Worm (Caenorhabditis elegans) whole organism, L1 larva: ENCODE measurements around the gene C16C8.16.

ENCODE experiments used
- C16A3.4 ChIP-seq: fragments of 150-350 bp; optimal IDR thresholded peaks from 2 replicates; lab custom pipeline; 2014; ENCODE audit warnings: missing biosample characterization, missing genetic modification characterization
- aly-2 ChIP-seq: fragments of 150-350 bp; optimal IDR thresholded peaks from 2 replicates; lab custom pipeline; 2014; ENCODE audit warnings: missing biosample characterization, missing genetic modification characterization
- ama-1 ChIP-seq: fragments of 150-350 bp; optimal IDR thresholded peaks from 2 replicates; lab custom pipeline; 2014
- blmp-1 ChIP-seq: fragments of 150-350 bp; optimal IDR thresholded peaks from 2 replicates; lab custom pipeline; 2014; ENCODE audit warnings: missing biosample characterization, missing genetic modification characterization
- ceh-63 ChIP-seq: fragments of 200-800 bp; sonication (Bioruptor generic); optimal IDR thresholded peaks from 2 replicates; lab custom pipeline; 2018; ENCODE audit warnings: mild to moderate bottlenecking, missing genetic modification characterization, missing compliant biosample characterization
- ceh-8 ChIP-seq: fragments of 200-800 bp; sonication (Bioruptor generic); optimal IDR thresholded peaks from 2 replicates; lab custom pipeline; 2018; ENCODE audit warnings: mild to moderate bottlenecking, missing genetic modification characterization, moderate library complexity, missing compliant biosample characterization
- dpl-1 ChIP-seq, 3 experiments: fragments of 150-350 bp in 2 of 3; sonication (generic microtip) in 1 of 3; optimal IDR thresholded peaks; 2 replicates each; lab custom pipeline; 2014 to 2017; ENCODE audit warnings: missing biosample characterization in 3 of 3, missing genetic modification characterization in 3 of 3, missing genetic modification reagents in 3 of 3
- dsc-1 ChIP-seq: sonication (generic microtip); optimal IDR thresholded peaks from 2 replicates; lab custom pipeline; 2016; ENCODE audit warnings: mild to moderate bottlenecking, missing genetic modification characterization, missing compliant biosample characterization
- efl-3 ChIP-seq: fragments of 200-800 bp; sonication (Bioruptor generic); optimal IDR thresholded peaks from 2 replicates; lab custom pipeline; 2018; ENCODE audit warnings: mild to moderate bottlenecking, missing genetic modification characterization, missing compliant biosample characterization
- elt-2 ChIP-seq: sonication (generic microtip); optimal IDR thresholded peaks from 2 replicates; lab custom pipeline; 2016; ENCODE audit warnings: missing genetic modification characterization, mild to moderate bottlenecking, inconsistent platforms, missing compliant biosample characterization, missing genetic modification reagents
- ets-5 ChIP-seq: fragments of 200-800 bp; sonication (Bioruptor generic); IDR thresholded peaks from 2 replicates; pipeline ENCODE4 v1.3.6; 2022; ENCODE audit warnings: missing genetic modification characterization, missing compliant biosample characterization
- fkh-8 ChIP-seq: sonication (generic microtip); optimal IDR thresholded peaks from 2 replicates; lab custom pipeline; 2016; ENCODE audit warnings: mild to moderate bottlenecking, missing genetic modification characterization, missing compliant biosample characterization
- grh-1 ChIP-seq: fragments of 200-800 bp; sonication (Bioruptor generic); IDR thresholded peaks from 2 replicates; pipeline ENCODE4 v1.3.6; 2022; ENCODE audit warnings: missing genetic modification reagents, missing genetic modification characterization, missing compliant biosample characterization
- hlh-4 ChIP-seq: sonication (generic microtip); optimal IDR thresholded peaks from 2 replicates; lab custom pipeline; 2016; ENCODE audit warnings: mild to moderate bottlenecking, missing genetic modification characterization, missing compliant biosample characterization
- hpl-2 ChIP-seq: fragments of 150-350 bp; optimal IDR thresholded peaks from 2 replicates; lab custom pipeline; 2014; ENCODE audit warnings: missing biosample characterization, missing genetic modification reagents, missing genetic modification characterization
- jun-1 ChIP-seq: fragments of 150-350 bp; optimal IDR thresholded peaks from 2 replicates; lab custom pipeline; 2014; ENCODE audit warnings: missing biosample characterization, missing genetic modification reagents, missing genetic modification characterization
- lin-14 ChIP-seq: fragments of 200-800 bp; sonication (Bioruptor generic); optimal IDR thresholded peaks from 2 replicates; lab custom pipeline; 2018; ENCODE audit warnings: mild to moderate bottlenecking, missing genetic modification characterization, moderate library complexity, missing compliant biosample characterization
- mdl-1 ChIP-seq, 2 experiments: fragments of 150-350 bp; optimal IDR thresholded peaks; 2 replicates each; lab custom pipeline; 2014 to 2017; ENCODE audit warnings: missing biosample characterization in 2 of 2, missing genetic modification characterization in 2 of 2, inconsistent platforms in 1 of 2
- nhr-20 ChIP-seq: sonication (generic microtip); optimal IDR thresholded peaks from 2 replicates; lab custom pipeline; 2016; ENCODE audit warnings: mild to moderate bottlenecking, missing genetic modification characterization, missing compliant biosample characterization
- nhr-237 ChIP-seq: fragments of 150-350 bp; optimal IDR thresholded peaks from 2 replicates; lab custom pipeline; 2014; ENCODE audit warnings: missing biosample characterization, missing genetic modification characterization
- nhr-47 ChIP-seq: sonication (generic microtip); optimal IDR thresholded peaks from 2 replicates; lab custom pipeline; 2016; ENCODE audit warnings: mild to moderate bottlenecking, missing genetic modification characterization, moderate library complexity, missing compliant biosample characterization
- nhr-71 ChIP-seq: sonication (generic microtip); optimal IDR thresholded peaks from 2 replicates; lab custom pipeline; 2016; ENCODE audit warnings: mild to moderate bottlenecking, missing genetic modification characterization, moderate library complexity, missing compliant biosample characterization
- nhr-84 ChIP-seq: sonication (generic microtip); optimal IDR thresholded peaks from 2 replicates; lab custom pipeline; 2017; ENCODE audit warnings: missing biosample characterization, missing genetic modification characterization
- pag-3 ChIP-seq: sonication (generic microtip); optimal IDR thresholded peaks from 2 replicates; lab custom pipeline; 2017; ENCODE audit warnings: missing genetic modification characterization, mild to moderate bottlenecking, missing compliant biosample characterization, antibody characterized with exemption, borderline replicate concordance; ENCODE audit not compliant: insufficient read depth
- pqm-1 ChIP-seq: sonication (generic microtip); optimal IDR thresholded peaks from 3 replicates; lab custom pipeline; 2017; ENCODE audit warnings: missing biosample characterization, missing genetic modification characterization
- skn-1 ChIP-seq: fragments of 150-350 bp; optimal IDR thresholded peaks from 2 replicates; lab custom pipeline; 2014; ENCODE audit warnings: missing biosample characterization, missing genetic modification characterization
- snpc-4 ChIP-seq: fragments of 150-350 bp; optimal IDR thresholded peaks from 2 replicates; lab custom pipeline; 2014; ENCODE audit warnings: missing biosample characterization, missing genetic modification characterization
- sox-4 ChIP-seq: sonication (generic microtip); optimal IDR thresholded peaks from 2 replicates; lab custom pipeline; 2016; ENCODE audit warnings: missing genetic modification characterization, missing compliant biosample characterization
- sptf-1 ChIP-seq: fragments of 150-350 bp; optimal IDR thresholded peaks from 2 replicates; lab custom pipeline; 2014; ENCODE audit warnings: missing biosample characterization, missing genetic modification characterization
- swsn-7 ChIP-seq: sonication (generic microtip); optimal IDR thresholded peaks from 2 replicates; lab custom pipeline; 2016; ENCODE audit warnings: missing genetic modification characterization, missing compliant biosample characterization
- tlp-1 ChIP-seq: fragments of 150-350 bp; optimal IDR thresholded peaks from 2 replicates; lab custom pipeline; 2014; ENCODE audit warnings: missing biosample characterization, missing genetic modification characterization
- unc-62 ChIP-seq: fragments of 150-350 bp; optimal IDR thresholded peaks from 2 replicates; lab custom pipeline; 2014; ENCODE audit warnings: missing biosample characterization, missing genetic modification reagents, missing genetic modification characterization
- unc-86 ChIP-seq: sonication (generic microtip); optimal IDR thresholded peaks from 2 replicates; lab custom pipeline; 2016; ENCODE audit warnings: missing genetic modification characterization, missing compliant biosample characterization
- vab-15 ChIP-seq: sonication (generic microtip); optimal IDR thresholded peaks from 2 replicates; lab custom pipeline; 2017; ENCODE audit warnings: missing genotype, mild to moderate bottlenecking, missing genetic modification characterization, missing compliant biosample characterization
- zip-4 ChIP-seq: fragments of 200-800 bp; sonication (Bioruptor generic); optimal IDR thresholded peaks from 2 replicates; lab custom pipeline; 2018; ENCODE audit warnings: mild to moderate bottlenecking, missing genetic modification characterization, moderate library complexity, missing compliant biosample characterization
- ztf-11 ChIP-seq, 2 experiments: sonication (generic microtip); optimal IDR thresholded peaks; 2 replicates each; lab custom pipeline; 2016 to 2017; ENCODE audit warnings: missing genetic modification characterization in 2 of 2, missing biosample characterization in 1 of 2, missing compliant biosample characterization in 1 of 2

The C16C8.16 gene

DNA sequence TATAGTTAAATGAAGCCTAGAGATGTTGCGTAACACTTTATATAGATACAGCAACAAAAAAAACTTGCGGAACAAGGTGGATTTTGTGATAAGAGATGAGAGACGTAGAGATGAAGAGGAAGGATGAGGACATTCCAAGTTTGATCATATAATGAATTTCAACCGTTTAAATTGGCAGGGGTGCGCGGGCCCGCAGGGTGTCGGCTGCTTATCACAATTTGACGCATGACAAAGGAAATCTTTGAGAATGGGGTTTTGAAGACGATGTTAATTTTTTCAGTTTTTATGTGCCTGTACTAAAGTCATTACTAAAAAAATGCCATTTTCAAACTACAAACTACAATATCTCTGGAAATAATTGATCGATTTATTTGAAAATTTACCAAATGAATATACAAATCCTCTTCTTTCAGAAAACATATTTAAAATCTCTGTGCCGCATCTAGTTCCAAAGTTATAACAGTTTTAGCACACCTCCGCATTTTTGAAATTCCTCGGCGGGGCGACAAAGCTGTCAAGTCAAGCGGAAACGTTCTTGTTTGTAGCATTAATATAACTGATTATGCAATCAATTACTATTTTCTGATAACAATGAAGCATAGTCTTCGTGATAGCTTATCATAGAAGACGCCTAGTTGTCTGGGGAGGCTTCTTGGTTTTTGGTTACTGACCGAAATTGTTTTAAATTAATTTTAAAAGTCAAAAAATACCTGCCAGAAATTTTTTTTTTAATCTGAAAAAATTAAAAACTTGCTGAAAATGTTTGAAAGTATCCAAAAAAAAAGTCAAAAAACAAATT lies 5.5 kb upstream of the C16C8.16 start:
- TF ChIP-seq unc-86 (no peak), tlp-1 (tag; lab: Kevin White, UChicago) (peak; percentile 57), snpc-4 (peak; percentile 59), elt-2 (tag; lab: Kevin White, UChicago) (peak; percentile 86), dpl-1 (GFP tag; optimal IDR thresholded peaks at IDR 0.05; lab: Kevin White, UChicago) (no peak), hpl-2 (GFP tag; lab: Kevin White, UChicago) (no peak)

- TF ChIP-seq pag-3 (tag; lab: Kevin White, UChicago): no peak
- no peak for TF ChIP-seq fkh-8
- no peak for TF ChIP-seq lin-14
- TF ChIP-seq nhr-71 (tag; lab: Kevin White, UChicago): no peak
- TF ChIP-seq ets-5 (GFP tag; lab: Robert Waterston, UW): no peak
Measured at ce11 chrII:3440641-3440926, 5.0 kb upstream of the C16C8.16 start, which contains the start of gene C16C8.17. Gene C16C8.17, plus strand, starts transcription at chrII:3440827.

- no peak for TF ChIP-seq hlh-4 (tag; lab: Kevin White, UChicago)
- no peak for TF ChIP-seq pqm-1
- TF ChIP-seq sox-4: no peak
- TF ChIP-seq efl-3 (GFP tag; lab: Kevin White, UChicago): no peak
- no peak for TF ChIP-seq zip-4 (GFP tag; lab: Kevin White, UChicago)
- no peak for TF ChIP-seq grh-1
- TF ChIP-seq ceh-8: no peak
- TF ChIP-seq nhr-84: no peak
- no peak for TF ChIP-seq ama-1 (lab: Kevin White, UChicago)
- TF ChIP-seq vab-15 (tag; lab: Kevin White, UChicago): no peak
- no peak for TF ChIP-seq ets-5 (GFP tag; lab: Robert Waterston, UW)
- TF ChIP-seq skn-1 (tag; lab: Kevin White, UChicago): no peak
- TF ChIP-seq ceh-63 (GFP tag; lab: Kevin White, UChicago): no peak
- TF ChIP-seq aly-2: no peak
- TF ChIP-seq lin-14: no peak
Measured at ce11 chrII:3441377-3441776, 4.2 kb upstream of the C16C8.16 start, which contains the start of gene C16C8.27. Gene C16C8.27, plus strand, starts transcription at chrII:3441677.

- TF ChIP-seq sptf-1 (tag; lab: Kevin White, UChicago): no peak
- TF ChIP-seq nhr-84: no peak
- TF ChIP-seq unc-62 (GFP tag; lab: Kevin White, UChicago): no peak
- no peak for TF ChIP-seq nhr-20
- no peak for TF ChIP-seq C16A3.4 (tag; lab: Kevin White, UChicago)
- TF ChIP-seq jun-1 (tag; lab: Kevin White, UChicago): no peak
- no peak for TF ChIP-seq lin-14
- TF ChIP-seq ztf-11 (tag; optimal IDR thresholded peaks at IDR 0.05; lab: Kevin White, UChicago): no peak
- TF ChIP-seq mdl-1 (tag; optimal IDR thresholded peaks at IDR 0.05; lab: Kevin White, UChicago): no peak
- TF ChIP-seq nhr-237 (tag; lab: Kevin White, UChicago): no peak
- TF ChIP-seq ama-1 (lab: Kevin White, UChicago): no peak
- TF ChIP-seq elt-2 (tag; lab: Kevin White, UChicago): no peak
- TF ChIP-seq nhr-47: no peak
- TF ChIP-seq dsc-1 (tag; lab: Kevin White, UChicago): no peak
- TF ChIP-seq hpl-2 (GFP tag; lab: Kevin White, UChicago): no peak
- TF ChIP-seq unc-86: no peak
- TF ChIP-seq vab-15 (tag; lab: Kevin White, UChicago): no peak
- no peak for TF ChIP-seq swsn-7 (tag; lab: Kevin White, UChicago)
- no peak for TF ChIP-seq blmp-1 (tag; lab: Kevin White, UChicago)
Measured at ce11 chrII:3443154-3443553, 2.4 kb upstream of the C16C8.16 start, which contains the start of gene C16C8.22. Gene C16C8.22, minus strand, starts transcription at chrII:3443254.
